Worm (Caenorhabditis elegans): ENCODE results near the gene top-2.
A peak's percentile ranks its signal among the peaks of the same experiment; 100 is the strongest.

top-2 gene

ce11 chrII:11836554-11837218 is 38.3 kb upstream of the top-2 start (continued):
- no peak for TF ChIP-seq aly-2 (tag; optimal IDR thresholded peaks at IDR 0.05)

- TF ChIP-seq ceh-82 (tag; optimal IDR thresholded peaks at IDR 0.05), result no peak
- peak; percentile 33 for TF ChIP-seq mep-1 (tag; optimal IDR thresholded peaks at IDR 0.05)
- TF ChIP-seq nhr-48 (tag; optimal IDR thresholded peaks at IDR 0.05), result peak; percentile 68
- TF ChIP-seq tra-1 (GFP tag; IDR thresholded peaks at IDR 0.05), result peak; percentile 75; the same call in 1 of the 2 replicates
- TF ChIP-seq lin-15B (tag; optimal IDR thresholded peaks at IDR 0.05), result no peak
- TF ChIP-seq ceh-28 (tag; optimal IDR thresholded peaks at IDR 0.05), result no peak
- peak; percentile 21 for TF ChIP-seq nhr-28 (tag; optimal IDR thresholded peaks at IDR 0.05)
- TF ChIP-seq mdl-1 (tag; optimal IDR thresholded peaks at IDR 0.05), result peak; percentile 56 to 66
- TF ChIP-seq lsy-2 (tag; optimal IDR thresholded peaks at IDR 0.05), result peak in 1 of 2 experiments; percentile 33
- peak; percentile 39 for TF ChIP-seq dmd-6 (GFP tag; IDR thresholded peaks at IDR 0.05)
- peak; percentile 65 for TF ChIP-seq hlh-11 (tag; optimal IDR thresholded peaks at IDR 0.05)
- TF ChIP-seq hlh-30 (tag; optimal IDR thresholded peaks at IDR 0.05; ENCODE audit: insufficient read depth), result peak; percentile 18
- peak; percentile 45 for TF ChIP-seq nhr-25 (tag; optimal IDR thresholded peaks at IDR 0.05; ENCODE audit: borderline replicate concordance, insufficient read depth)
- TF ChIP-seq nhr-11 (tag; optimal IDR thresholded peaks at IDR 0.05), result no peak
These were observed 36.6 kb upstream of the top-2 start for ce11 chrII:11838353-11838752.

ce11 chrII:11839116-11839515 is 35.8 kb upstream of the top-2 start:
- TF ChIP-seq Y5F2A.4 (GFP tag; optimal IDR thresholded peaks at IDR 0.05), result no peak
- TF ChIP-seq ztf-11 (tag; optimal IDR thresholded peaks at IDR 0.05), result no peak
- peak; percentile 73 for TF ChIP-seq aha-1 (tag)
- no peak for TF ChIP-seq set-16 (GFP tag; IDR thresholded peaks at IDR 0.05)
- TF ChIP-seq hlh-30 (tag; optimal IDR thresholded peaks at IDR 0.05; ENCODE audit: insufficient read depth), result peak; percentile 10
- TF ChIP-seq zip-11 (GFP tag; IDR thresholded peaks at IDR 0.05), result no peak
- peak in 1 of 2 experiments; percentile 30 for TF ChIP-seq lsy-2 (tag; optimal IDR thresholded peaks at IDR 0.05)
- no peak for TF ChIP-seq ztf-7 (tag; optimal IDR thresholded peaks at IDR 0.05)
- TF ChIP-seq ceh-62 (tag; optimal IDR thresholded peaks at IDR 0.05), result no peak
- TF ChIP-seq fos-1 (tag; optimal IDR thresholded peaks at IDR 0.05), result no peak
- no peak for TF ChIP-seq lim-7 (GFP tag; IDR thresholded peaks at IDR 0.05)

ce11 chrII:11841653-11842052 is 33.3 kb upstream of the top-2 start:
- TF ChIP-seq ama-1 (optimal IDR thresholded peaks at IDR 0.05) (no peak), ceh-62 (tag; optimal IDR thresholded peaks at IDR 0.05) (no peak), pqm-1 (tag; optimal IDR thresholded peaks at IDR 0.05) (no peak), daf-19 (GFP tag; conservative IDR thresholded peaks at IDR 0.05) (no peak), F10B5.3 (tag; optimal IDR thresholded peaks at IDR 0.05) (no peak), unc-62 (GFP tag; optimal IDR thresholded peaks at IDR 0.05 in 1 of 2) (peak in 1 of 2 experiments; percentile 53), unc-62 (tag; optimal IDR thresholded peaks at IDR 0.05) (no peak), hlh-11 (tag; optimal IDR thresholded peaks at IDR 0.05) (peak; percentile 69), Y105C5A.15 (GFP tag; IDR thresholded peaks at IDR 0.05) (no peak), attf-4 (tag; optimal IDR thresholded peaks at IDR 0.05) (no peak), hif-1 (tag; optimal IDR thresholded peaks at IDR 0.05) (no peak), ctbp-1 (GFP tag; IDR thresholded peaks at IDR 0.05) (no peak), dve-1 (tag; optimal IDR thresholded peaks at IDR 0.05; ENCODE audit: insufficient read depth) (no peak), nhr-48 (tag; optimal IDR thresholded peaks at IDR 0.05) (peak; percentile 66), T20F7.1 (GFP tag; optimal IDR thresholded peaks at IDR 0.05) (no peak), dmd-6 (GFP tag; IDR thresholded peaks at IDR 0.05) (peak; percentile 55), mxl-3 (GFP tag; optimal IDR thresholded peaks at IDR 0.05) (no peak), hlh-30 (tag; optimal IDR thresholded peaks at IDR 0.05; ENCODE audit: insufficient read depth) (peak; percentile 21), aly-2 (tag; optimal IDR thresholded peaks at IDR 0.05) (no peak), lir-3 (tag; optimal IDR thresholded peaks at IDR 0.05) (no peak), mxl-2 (GFP tag; conservative IDR thresholded peaks at IDR 0.05) (0 out of 2 replicates have a peak, but pooled peaks have one; percentile 23), unc-130 (GFP tag; optimal IDR thresholded peaks at IDR 0.05) (no peak), mep-1 (tag; optimal IDR thresholded peaks at IDR 0.05) (no peak), lin-1 (GFP tag; IDR thresholded peaks at IDR 0.05) (no peak), fos-1 (tag; optimal IDR thresholded peaks at IDR 0.05) (no peak), dpl-1 (GFP tag; optimal IDR thresholded peaks at IDR 0.05) (no peak), spr-1 (tag; optimal IDR thresholded peaks at IDR 0.05) (no peak), skn-1 (tag; optimal IDR thresholded peaks at IDR 0.05) (no peak), dmd-9 (GFP tag; IDR thresholded peaks at IDR 0.05) (no peak)

Measured in whole organism, L4 larva.